Worm (Caenorhabditis elegans) whole organism, L2 larva: Measurements from ENCODE around the gene C13A2.1.

ENCODE experiments used
- Y55F3AM.14 ChIP-seq: fragments of 200-800 bp; sonication (Bioruptor generic); optimal IDR thresholded peaks from 2 replicates; lab custom pipeline; 2018; ENCODE audit warnings: mild to moderate bottlenecking, missing genetic modification characterization, missing compliant biosample characterization
- egl-27 ChIP-seq: sonication (generic microtip); optimal IDR thresholded peaks from 3 replicates; lab custom pipeline; 2017; ENCODE audit warnings: missing biosample characterization, missing genetic modification reagents, missing genetic modification characterization
- fos-1 ChIP-seq: fragments of 150-350 bp; optimal IDR thresholded peaks from 2 replicates; lab custom pipeline; 2014; ENCODE audit warnings: missing biosample characterization, missing genetic modification characterization
- nhr-237 ChIP-seq: fragments of 150-350 bp; optimal IDR thresholded peaks from 2 replicates; lab custom pipeline; 2014; ENCODE audit warnings: missing biosample characterization, missing genetic modification characterization
- skn-1 ChIP-seq: sonication (generic microtip); optimal IDR thresholded peaks from 2 replicates; lab custom pipeline; 2017; ENCODE audit warnings: missing biosample characterization, missing genetic modification characterization

ce11 chrV:7325285-7325684, 36.5 kb downstream of the C13A2.1 start, which contains the start of gene srx-92:
- TF ChIP-seq nhr-237 (tag; lab: Kevin White, UChicago) (no peak), Y55F3AM.14 (GFP tag; lab: Kevin White, UChicago) (no peak), skn-1 (tag; lab: Kevin White, UChicago) (no peak), fos-1 (no peak), egl-27 (no peak)
